Worm (Caenorhabditis elegans): ENCODE results near the gene EEED8.12.

The EEED8.12 gene

DNA sequence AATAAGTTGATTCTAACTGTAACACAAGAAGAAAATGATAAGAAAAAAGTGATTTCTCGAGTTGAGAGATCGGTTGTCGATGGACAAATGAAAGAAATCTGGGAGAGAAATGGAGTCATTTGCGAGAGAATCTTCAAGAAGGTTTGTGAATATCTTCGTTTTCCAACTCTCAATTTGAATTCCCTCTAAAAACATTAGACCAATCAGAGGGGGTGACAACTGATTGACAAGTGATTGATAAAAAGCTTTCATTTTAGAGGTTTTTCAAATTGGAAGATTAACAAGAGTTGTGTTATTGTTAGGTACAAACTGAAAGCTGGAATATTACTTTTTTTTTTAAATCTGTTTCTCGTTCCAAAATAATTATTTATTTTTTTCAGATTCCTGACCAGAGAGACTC, 9.1 kb upstream of the EEED8.12 start:
- TF ChIP-seq unc-55 (GFP tag; optimal IDR thresholded peaks at IDR 0.05) (peak; percentile 90), ets-4 (tag; optimal IDR thresholded peaks at IDR 0.05) (no peak), ceh-6 (GFP tag; optimal IDR thresholded peaks at IDR 0.05) (no peak), unc-42 (tag; optimal IDR thresholded peaks at IDR 0.05) (no peak)

DNA sequence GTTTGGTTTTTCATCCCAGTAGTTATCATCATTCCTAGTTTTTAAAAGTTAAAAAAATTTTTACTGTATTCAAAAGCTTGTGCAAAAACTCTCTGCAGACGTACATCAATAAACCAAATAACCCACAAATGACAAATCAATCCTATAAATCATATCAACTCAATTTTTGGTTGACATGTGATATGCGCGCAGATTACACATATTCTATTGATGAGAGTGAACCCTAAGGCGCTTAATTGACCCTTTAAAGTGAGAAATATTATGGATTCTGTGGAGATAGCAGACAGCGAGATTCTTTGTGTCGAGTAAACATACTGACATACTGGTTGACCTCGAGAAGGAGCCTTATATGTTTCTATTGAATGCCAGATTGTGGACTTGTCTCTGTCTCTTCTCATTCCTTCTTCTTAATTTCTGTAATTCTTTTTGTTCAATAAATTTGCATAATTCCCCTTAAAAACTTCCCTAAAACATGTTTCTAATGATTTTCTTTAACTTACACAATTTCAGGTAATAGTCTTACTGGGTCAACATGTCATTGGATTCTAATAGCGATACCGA, 7.5 kb upstream of the EEED8.12 start, which contains the start of gene EEED8.2:
TSS of gene EEED8.2 (plus strand) at position 511 of the 561 bp plus-strand sequence.
- TF ChIP-seq hlh-30 (tag; optimal IDR thresholded peaks at IDR 0.05; ENCODE audit: insufficient read depth) (peak; percentile 24), unc-55 (GFP tag; optimal IDR thresholded peaks at IDR 0.05) (peak; percentile 39), zip-5 (tag; optimal IDR thresholded peaks at IDR 0.05) (no peak), tbx-2 (tag; optimal IDR thresholded peaks at IDR 0.05) (peak; percentile 3)

DNA sequence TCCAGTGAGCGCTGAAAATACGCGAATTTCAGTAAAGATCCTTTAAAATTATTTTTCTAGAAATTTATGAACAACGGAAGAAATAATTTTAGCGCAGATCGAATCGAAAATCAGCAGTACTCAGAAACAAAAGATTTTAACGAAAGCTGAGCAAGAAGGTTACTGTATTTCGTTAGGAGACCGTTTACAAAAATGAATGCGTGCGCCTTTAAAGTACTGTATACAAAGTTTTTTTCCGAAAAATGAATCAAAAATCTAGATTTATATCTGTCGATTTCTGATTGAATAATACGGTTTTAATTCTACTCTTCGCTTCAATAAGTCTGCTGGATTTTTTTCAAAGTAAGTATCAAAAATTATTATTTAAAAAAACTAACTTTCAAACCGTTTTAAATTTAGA, 5.2 kb upstream of the EEED8.12 start, which contains the start of the genes EEED8.14 and EEED8.3:
TSS of gene EEED8.14 (minus strand) at position 13 of the 400 bp plus-strand sequence.
TSS of gene EEED8.3 (plus strand) at position 237 of the 400 bp plus-strand sequence.
- no peak for TF ChIP-seq K09A11.1 (tag; optimal IDR thresholded peaks at IDR 0.05; ENCODE audit: insufficient read depth)
- TF ChIP-seq T23F11.4 (GFP tag; optimal IDR thresholded peaks at IDR 0.05): no peak
- no peak for TF ChIP-seq sdc-2 (tag; optimal IDR thresholded peaks at IDR 0.05)
- no peak for TF ChIP-seq sox-4 (tag; optimal IDR thresholded peaks at IDR 0.05)
- no peak for TF ChIP-seq pag-3 (tag; optimal IDR thresholded peaks at IDR 0.05; ENCODE audit: borderline replicate concordance)
- no peak for TF ChIP-seq rnt-1 (tag; optimal IDR thresholded peaks at IDR 0.05)
- TF ChIP-seq pha-4 (tag; optimal IDR thresholded peaks at IDR 0.05): no peak
- TF ChIP-seq ceh-19 (GFP tag; optimal IDR thresholded peaks at IDR 0.05): no peak
- no peak for TF ChIP-seq hlh-8 (tag; optimal IDR thresholded peaks at IDR 0.05)
- no peak for TF ChIP-seq fkh-10 (GFP tag; optimal IDR thresholded peaks at IDR 0.05)
- TF ChIP-seq ttx-3 (tag; optimal IDR thresholded peaks at IDR 0.05): no peak

DNA sequence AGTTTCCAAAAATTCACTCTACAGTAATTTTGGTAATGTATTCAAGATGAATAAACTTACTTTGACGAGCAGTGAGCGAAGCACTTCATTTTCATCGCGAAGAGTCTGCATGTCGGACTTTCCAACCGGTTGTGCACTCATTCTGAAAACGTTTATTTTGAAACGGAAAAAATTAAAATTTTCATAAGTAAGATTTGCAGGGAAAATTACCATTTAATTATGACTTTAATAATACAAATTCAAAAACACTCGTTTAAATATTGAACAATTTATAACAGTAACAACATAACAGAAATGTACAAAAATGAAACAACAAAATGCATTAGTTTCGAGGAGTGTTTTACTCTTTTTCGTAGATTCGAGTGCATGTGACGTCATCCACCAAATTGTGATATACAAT, 3.6 kb upstream of the EEED8.12 start, which contains the start of the genes EEED8.13 and EEED8.18:
TSS of gene EEED8.13 (minus strand) at position 101 of the 400 bp plus-strand sequence.
TSS of gene EEED8.18 (minus strand) at position 144 of the 400 bp plus-strand sequence.
- TF ChIP-seq lim-6 (tag; optimal IDR thresholded peaks at IDR 0.05) (no peak), madf-2 (tag; optimal IDR thresholded peaks at IDR 0.05) (no peak), odd-2 (tag; optimal IDR thresholded peaks at IDR 0.05) (no peak), K02D7.2 (tag; optimal IDR thresholded peaks at IDR 0.05) (no peak)

DNA sequence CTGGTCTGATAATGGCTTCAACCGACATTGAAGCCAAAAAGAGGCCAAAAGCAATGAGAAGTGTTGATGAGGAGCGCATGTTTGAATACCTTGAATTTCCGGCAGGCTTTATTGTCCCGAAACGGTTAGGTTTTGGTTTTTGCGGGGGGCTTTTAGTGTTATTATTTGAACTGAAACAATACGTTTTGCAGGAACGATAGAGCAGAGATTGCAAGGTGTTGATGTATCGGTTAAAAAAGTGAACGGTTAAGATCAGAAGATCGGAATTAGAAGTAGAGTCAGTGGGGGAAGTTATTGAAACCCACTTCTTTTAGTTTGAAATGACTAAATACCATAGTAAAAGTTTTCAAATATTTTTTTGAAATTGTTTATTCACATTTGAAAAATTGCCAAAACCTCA, 1.3 kb downstream of the EEED8.12 start, which contains the start of gene clec-141:
TSS of gene clec-141 (minus strand) at position 101 of the 400 bp plus-strand sequence.
- no peak for TF ChIP-seq ceh-22 (tag; optimal IDR thresholded peaks at IDR 0.05)
- TF ChIP-seq lin-11 (tag; optimal IDR thresholded peaks at IDR 0.05): no peak
- TF ChIP-seq gmeb-2 (tag; optimal IDR thresholded peaks at IDR 0.05): no peak
- no peak for TF ChIP-seq sox-2 (GFP tag; IDR thresholded peaks at IDR 0.05)
- TF ChIP-seq pros-1 (tag; optimal IDR thresholded peaks at IDR 0.05): no peak
- no peak for TF ChIP-seq ceh-18 (tag; optimal IDR thresholded peaks at IDR 0.05)
- TF ChIP-seq mec-3 (tag; optimal IDR thresholded peaks at IDR 0.05; ENCODE audit: borderline replicate concordance): no peak
- no peak for TF ChIP-seq zip-5 (tag; optimal IDR thresholded peaks at IDR 0.05)
- TF ChIP-seq Y22D7AL.16 (tag; optimal IDR thresholded peaks at IDR 0.05): no peak
- no peak for TF ChIP-seq sdc-2 (tag; optimal IDR thresholded peaks at IDR 0.05)
- TF ChIP-seq ttx-3 (tag; optimal IDR thresholded peaks at IDR 0.05): no peak
- TF ChIP-seq eyg-1 (tag; optimal IDR thresholded peaks at IDR 0.05): no peak
- no peak for TF ChIP-seq npax-4 (tag; optimal IDR thresholded peaks at IDR 0.05)
- TF ChIP-seq che-1 (tag; optimal IDR thresholded peaks at IDR 0.05): no peak
- TF ChIP-seq ama-1 (optimal IDR thresholded peaks at IDR 0.05): no peak
- TF ChIP-seq ref-2 (tag; optimal IDR thresholded peaks at IDR 0.05): no peak
- TF ChIP-seq T23F11.4 (GFP tag; optimal IDR thresholded peaks at IDR 0.05): no peak

All from whole organism, late embryonic.